Worm (Caenorhabditis elegans): Measurements from ENCODE around the gene col-174.

- TF ChIP-seq R02D3.7 (tag; optimal IDR thresholded peaks at IDR 0.05) = no peak
- TF ChIP-seq unc-62 (GFP tag; optimal IDR thresholded peaks at IDR 0.05) = no peak
- no peak for TF ChIP-seq sma-3 (GFP tag; optimal IDR thresholded peaks at IDR 0.05)
- no peak for TF ChIP-seq sma-9 (GFP tag; optimal IDR thresholded peaks at IDR 0.05)
- no peak for TF ChIP-seq sma-9 (tag; optimal IDR thresholded peaks at IDR 0.05)
- no peak for TF ChIP-seq ztf-11 (tag; optimal IDR thresholded peaks at IDR 0.05)
- no peak for TF ChIP-seq nhr-11 (tag; optimal IDR thresholded peaks at IDR 0.05)
- TF ChIP-seq fos-1 (tag; optimal IDR thresholded peaks at IDR 0.05) = no peak
- TF ChIP-seq elt-1 (tag; optimal IDR thresholded peaks at IDR 0.05) = no peak
- TF ChIP-seq skn-1 (tag; optimal IDR thresholded peaks at IDR 0.05) = no peak
Measured at ce11 chrX:7562625-7563024, 16.0 kb downstream of the col-174 start, which contains the start of gene sto-1.
